Fruit fly (Drosophila melanogaster): ENCODE data around the gene glo.

glo gene

DNA sequence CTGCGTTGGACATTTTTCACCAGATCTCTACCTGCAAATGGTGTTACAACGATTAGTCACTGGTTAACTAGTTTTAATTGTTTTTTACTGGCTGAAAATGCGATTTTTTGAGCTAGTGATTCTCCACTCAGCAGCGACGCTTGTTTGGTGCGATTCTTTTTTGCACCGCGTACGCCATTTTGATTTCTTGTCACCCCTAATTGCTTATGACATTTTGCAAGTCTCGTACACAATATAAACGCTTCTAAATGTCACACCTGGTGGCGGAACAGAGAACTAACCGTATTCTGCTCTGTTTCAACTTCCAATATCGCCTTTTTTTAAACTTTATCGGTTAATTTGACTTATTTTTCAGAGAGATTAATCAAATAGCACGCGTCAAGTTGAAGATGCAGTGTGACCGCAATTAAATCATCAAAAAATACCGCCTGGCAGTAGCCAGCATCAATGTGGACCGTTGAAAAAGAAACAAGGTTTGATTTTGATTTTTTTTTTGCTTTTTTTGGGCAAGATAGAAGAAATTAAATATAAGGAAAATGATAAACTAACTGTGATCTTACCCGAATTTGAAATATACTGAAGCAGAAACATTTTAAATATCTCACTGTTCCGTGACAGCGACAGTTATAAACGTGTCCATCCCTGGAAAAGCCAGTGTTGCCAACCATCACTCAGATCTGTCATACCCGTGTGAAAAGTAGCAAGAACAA lies at the start of gene glo, which contains the start of gene COX5A (continued):
- TF ChIP-seq tll (GFP tag; optimal IDR thresholded peaks at IDR 0.05) = peak; percentile 32
- peak; percentile 37; the same call in 1 of the 2 replicates for TF ChIP-seq wor (GFP tag; IDR thresholded peaks at IDR 0.05)
- TF ChIP-seq ab (GFP tag; optimal IDR thresholded peaks at IDR 0.05) = peak; percentile 17
- peak; percentile 82 for TF ChIP-seq HmgZ (tag; optimal IDR thresholded peaks at IDR 0.05)
- peak; percentile 56 for TF ChIP-seq CG10979 (tag; optimal IDR thresholded peaks at IDR 0.05)
- TF ChIP-seq slbo (GFP tag; IDR thresholded peaks at IDR 0.05) = peak; percentile 86
- peak; percentile 39 for TF ChIP-seq kni (GFP tag; optimal IDR thresholded peaks at IDR 0.05)
- TF ChIP-seq Sox102F (GFP tag; optimal IDR thresholded peaks at IDR 0.05) = peak; percentile 68
- no peak; the same call in 1 of the 2 replicates for TF ChIP-seq bbx (GFP tag; IDR thresholded peaks at IDR 0.05; ENCODE audit: partially characterized antibody)
- TF ChIP-seq ash1 (GFP tag; optimal IDR thresholded peaks at IDR 0.05) = no peak
- TF ChIP-seq Fer1 (GFP tag; optimal IDR thresholded peaks at IDR 0.05) = peak; percentile 69
- peak; percentile 83 for TF ChIP-seq Dbx (GFP tag; IDR thresholded peaks at IDR 0.05)
- TF ChIP-seq Ets97D (GFP tag; optimal IDR thresholded peaks at IDR 0.05) = peak; percentile 94
- TF ChIP-seq dmrt11E (tag; optimal IDR thresholded peaks at IDR 0.05) = peak; percentile 69
- TF ChIP-seq CG43689 (GFP tag; IDR thresholded peaks at IDR 0.05) = no peak
- peak; percentile 89 for TF ChIP-seq vvl (GFP tag; IDR thresholded peaks at IDR 0.05)
- no peak for TF ChIP-seq run (tag; optimal IDR thresholded peaks at IDR 0.05)
- peak; percentile 33 for TF ChIP-seq odd (GFP tag; optimal IDR thresholded peaks at IDR 0.05)
- no peak for TF ChIP-seq CG11504 (tag; optimal IDR thresholded peaks at IDR 0.05)
- TF ChIP-seq Dll (GFP tag; IDR thresholded peaks at IDR 0.05; ENCODE audit: partially characterized antibody) = peak; percentile 39; the same call in 2 of the 4 replicates
- peak; percentile 40; the same call in 1 of the 2 replicates for TF ChIP-seq Scr (GFP tag; IDR thresholded peaks at IDR 0.05; ENCODE audit: partially characterized antibody)
- peak; percentile 66 for TF ChIP-seq grau (tag; optimal IDR thresholded peaks at IDR 0.05)
- TF ChIP-seq CG11696 (GFP tag; IDR thresholded peaks at IDR 0.05) = 0 out of 2 replicates have a peak, but pooled peaks have one; percentile 46
- TF ChIP-seq CG7271 (tag; optimal IDR thresholded peaks at IDR 0.05) = peak; percentile 80
- no peak for TF ChIP-seq dmrt99B (tag; optimal IDR thresholded peaks at IDR 0.05)
- peak; percentile 88 for TF ChIP-seq bab2 (GFP tag; optimal IDR thresholded peaks at IDR 0.05)
- no peak for TF ChIP-seq hth (optimal IDR thresholded peaks at IDR 0.05)
- no peak for TF ChIP-seq Doc2 (GFP tag; IDR thresholded peaks at IDR 0.05)
- TF ChIP-seq tio (GFP tag; optimal IDR thresholded peaks at IDR 0.05) = no peak
- peak; percentile 71 for TF ChIP-seq CG33557 (GFP tag; optimal IDR thresholded peaks at IDR 0.05)
- TF ChIP-seq tna (GFP tag; IDR thresholded peaks at IDR 0.05; ENCODE audit: partially characterized antibody) = no peak
- TF ChIP-seq CG18011 (GFP tag; optimal IDR thresholded peaks at IDR 0.05) = peak; percentile 53
- TF ChIP-seq CG10267 (tag; optimal IDR thresholded peaks at IDR 0.05) = peak; percentile 85
- peak; percentile 55 for TF ChIP-seq Fer2 (tag; optimal IDR thresholded peaks at IDR 0.05)
- TF ChIP-seq CG3838 (GFP tag; optimal IDR thresholded peaks at IDR 0.05) = peak; percentile 27
- no peak for TF ChIP-seq CG2129 (GFP tag; IDR thresholded peaks at IDR 0.05; ENCODE audit: partially characterized antibody)
- peak; percentile 70 for TF ChIP-seq ap (GFP tag; IDR thresholded peaks at IDR 0.05)
- peak; percentile 80 for TF ChIP-seq Side (GFP tag; optimal IDR thresholded peaks at IDR 0.05)
- TF ChIP-seq CG8089 (GFP tag; optimal IDR thresholded peaks at IDR 0.05) = peak; percentile 64
- no peak for TF ChIP-seq inv (GFP tag; IDR thresholded peaks at IDR 0.05; ENCODE audit: partially characterized antibody)
- peak; percentile 72 for TF ChIP-seq CG10147 (GFP tag; optimal IDR thresholded peaks at IDR 0.05)
- no peak for TF ChIP-seq sqz (GFP tag; optimal IDR thresholded peaks at IDR 0.05)
- peak; percentile 48 for TF ChIP-seq CG3407 (GFP tag; optimal IDR thresholded peaks at IDR 0.05)
- TF ChIP-seq CG12769 (tag; optimal IDR thresholded peaks at IDR 0.05) = peak; percentile 71
- peak; percentile 78 for TF ChIP-seq CoRest (tag; optimal IDR thresholded peaks at IDR 0.05)
- TF ChIP-seq CG7357 (GFP tag; IDR thresholded peaks at IDR 0.05) = peak; percentile 42; the same call in 1 of the 3 replicates
- TF ChIP-seq gro (GFP tag; optimal IDR thresholded peaks at IDR 0.05) = peak; percentile 88
- TF ChIP-seq Nf-YB (GFP tag; optimal IDR thresholded peaks at IDR 0.05) = peak; percentile 38
